Fruit fly (Drosophila melanogaster): ENCODE results near the gene Sfp24F.
A peak's percentile ranks its signal among the peaks of the same experiment; 100 is the strongest.

The Sfp24F gene

dm6 chr2L:4442010-4442587, at the start of gene Sfp24F, which contains the start of gene CG15432:
Gene Sfp24F, minus strand, starts transcription at chr2L:4442060.
Gene CG15432, plus strand, starts transcription at chr2L:4442320.
- TF ChIP-seq CG17801 (GFP tag; optimal IDR thresholded peaks at IDR 0.05; ENCODE audit: partially characterized antibody) = peak; percentile 14

dm6 chr2L:4477978-4478377, 36.1 kb upstream of the Sfp24F start:
- no peak for TF ChIP-seq CG17801 (GFP tag; optimal IDR thresholded peaks at IDR 0.05; ENCODE audit: partially characterized antibody)

DNA sequence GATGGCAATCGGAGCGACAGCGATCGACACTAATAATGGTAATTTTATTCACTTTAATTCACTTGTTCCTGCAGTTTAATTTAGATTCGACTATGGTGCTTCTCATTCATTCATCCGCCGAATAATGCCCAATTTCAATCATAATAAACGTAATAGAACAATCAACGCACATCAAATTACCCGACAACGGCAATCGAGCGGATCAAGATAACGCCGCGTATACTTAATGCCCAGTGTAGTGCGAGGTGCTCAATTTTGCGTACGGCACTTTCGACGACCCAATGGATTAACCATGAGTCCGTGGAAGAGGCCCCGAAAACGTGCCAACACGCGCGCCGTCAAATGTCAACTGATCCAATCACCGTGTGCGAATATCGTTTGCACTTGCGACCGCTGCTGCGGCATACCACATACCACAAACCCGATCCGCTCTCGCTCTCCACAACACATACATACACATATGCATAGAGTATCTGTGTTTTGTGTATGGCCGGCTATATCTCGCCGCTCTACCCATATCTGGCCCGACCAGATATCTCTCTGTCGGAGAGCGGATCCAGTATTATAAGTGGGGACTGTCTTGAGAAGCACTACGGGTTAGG, 34.9 kb upstream of the Sfp24F start, which contains the start of gene ine:
ine (minus strand) TSS at position 351 of the 602 bp plus-strand sequence.
- no peak for TF ChIP-seq CG17801 (GFP tag; optimal IDR thresholded peaks at IDR 0.05; ENCODE audit: partially characterized antibody)

DNA sequence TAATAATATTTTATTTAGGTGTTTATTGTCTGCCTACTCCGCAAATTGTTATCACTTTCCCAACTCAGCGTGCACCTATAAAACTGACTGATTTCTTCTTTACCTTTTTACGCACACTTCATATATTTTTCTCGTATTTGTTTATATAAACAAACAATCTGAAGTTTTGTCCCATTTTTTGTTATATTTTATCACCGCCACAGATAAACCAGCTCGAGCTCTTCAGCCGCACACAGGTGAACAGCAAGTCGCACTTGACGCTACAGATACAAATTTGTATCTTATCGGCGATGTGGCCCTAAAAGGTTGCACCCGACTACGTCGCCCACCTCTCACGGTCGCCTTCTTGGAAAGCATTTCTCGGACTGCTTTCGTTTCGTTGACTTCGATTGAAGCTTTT, 33.6 kb upstream of the Sfp24F start:
- TF ChIP-seq CG17801 (GFP tag; optimal IDR thresholded peaks at IDR 0.05; ENCODE audit: partially characterized antibody) = no peak

DNA sequence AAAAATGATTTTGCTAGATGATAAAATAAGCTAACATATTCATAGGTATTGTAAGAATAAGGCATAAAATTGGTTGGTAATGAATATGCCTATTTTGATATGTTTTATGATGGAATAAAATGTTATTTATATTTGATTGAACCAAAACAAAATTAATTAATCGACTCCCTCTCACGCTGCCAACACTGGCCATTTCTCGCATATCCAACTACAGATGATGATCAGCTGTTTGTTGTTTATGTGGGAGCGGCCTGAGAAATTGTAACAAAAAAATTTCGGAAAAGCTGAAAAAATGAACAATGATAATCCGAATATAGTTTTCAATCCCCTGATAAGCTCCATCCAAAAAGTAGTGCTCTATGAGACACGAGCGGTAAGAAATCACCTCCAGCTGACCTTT, 23.1 kb upstream of the Sfp24F start, which contains the start of gene FIG4:
FIG4 (plus strand) TSS at position 229 of the 400 bp plus-strand sequence.
- peak; percentile 12 for TF ChIP-seq CG17801 (GFP tag; optimal IDR thresholded peaks at IDR 0.05; ENCODE audit: partially characterized antibody)

DNA sequence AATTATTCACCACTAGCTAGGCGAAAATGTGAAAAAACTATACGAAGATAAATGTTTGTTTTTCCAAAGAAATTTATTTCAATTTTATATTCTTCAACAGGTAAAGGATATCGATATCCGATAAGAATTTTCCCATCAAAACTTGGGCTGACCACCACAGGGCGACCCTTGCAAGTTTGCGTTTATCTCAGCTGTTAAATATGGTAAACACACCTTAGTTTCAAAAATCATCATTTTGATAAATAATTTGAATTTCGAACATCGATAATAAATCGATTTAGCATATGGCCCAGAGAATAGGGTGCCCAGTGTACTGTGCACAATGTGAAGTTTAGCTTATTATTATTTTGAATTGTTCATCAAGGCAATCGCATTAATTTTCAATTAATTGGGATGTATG, 21.5 kb upstream of the Sfp24F start, which contains the start of the genes CG15443 and Paris:
CG15443 (minus strand) TSS at position 125 of the 400 bp plus-strand sequence.
Paris (plus strand) TSS at position 289 of the 400 bp plus-strand sequence.
- no peak for TF ChIP-seq CG17801 (GFP tag; optimal IDR thresholded peaks at IDR 0.05; ENCODE audit: partially characterized antibody)

dm6 chr2L:4459543-4459942, 17.7 kb upstream of the Sfp24F start, which contains the start of the genes mRpL27 and CG15435:
Gene mRpL27, minus strand, starts transcription at chr2L:4459638.
Gene CG15435, plus strand, starts transcription at chr2L:4459729.
- TF ChIP-seq CG17801 (GFP tag; optimal IDR thresholded peaks at IDR 0.05; ENCODE audit: partially characterized antibody) = no peak

- TF ChIP-seq CG17801 (GFP tag; optimal IDR thresholded peaks at IDR 0.05; ENCODE audit: partially characterized antibody) = peak; percentile 61
These were observed 16.5 kb upstream of the Sfp24F start, which contains the start of gene RpL27A for dm6 chr2L:4458119-4459056. Gene RpL27A, minus strand, starts transcription at chr2L:4458364.

DNA sequence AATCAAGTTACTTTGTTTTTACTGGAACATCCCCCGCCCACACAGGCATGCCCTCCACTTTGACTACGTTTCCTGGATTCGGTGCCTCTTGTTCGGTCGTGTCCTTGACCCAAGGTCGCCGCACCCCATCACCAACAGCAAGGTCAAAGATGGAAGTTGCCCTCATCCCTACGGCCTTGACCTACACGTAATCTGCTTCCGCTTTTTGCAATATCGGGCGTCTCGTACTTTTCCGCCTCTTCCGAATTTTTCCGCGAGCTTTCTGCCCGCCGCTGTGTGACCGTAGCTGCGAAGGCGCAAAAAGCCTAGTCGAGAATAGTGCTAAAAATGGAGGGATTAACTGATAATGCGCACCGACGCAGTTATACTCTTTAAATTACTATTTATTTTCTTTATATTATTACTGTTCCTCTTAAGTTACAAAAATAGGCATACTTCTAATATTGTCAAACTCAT, 14.7 kb upstream of the Sfp24F start, which contains the start of gene Gs1l:
Gs1l (minus strand) TSS at position 269 of the 456 bp plus-strand sequence.
- peak; percentile 26 for TF ChIP-seq CG17801 (GFP tag; optimal IDR thresholded peaks at IDR 0.05; ENCODE audit: partially characterized antibody)

DNA sequence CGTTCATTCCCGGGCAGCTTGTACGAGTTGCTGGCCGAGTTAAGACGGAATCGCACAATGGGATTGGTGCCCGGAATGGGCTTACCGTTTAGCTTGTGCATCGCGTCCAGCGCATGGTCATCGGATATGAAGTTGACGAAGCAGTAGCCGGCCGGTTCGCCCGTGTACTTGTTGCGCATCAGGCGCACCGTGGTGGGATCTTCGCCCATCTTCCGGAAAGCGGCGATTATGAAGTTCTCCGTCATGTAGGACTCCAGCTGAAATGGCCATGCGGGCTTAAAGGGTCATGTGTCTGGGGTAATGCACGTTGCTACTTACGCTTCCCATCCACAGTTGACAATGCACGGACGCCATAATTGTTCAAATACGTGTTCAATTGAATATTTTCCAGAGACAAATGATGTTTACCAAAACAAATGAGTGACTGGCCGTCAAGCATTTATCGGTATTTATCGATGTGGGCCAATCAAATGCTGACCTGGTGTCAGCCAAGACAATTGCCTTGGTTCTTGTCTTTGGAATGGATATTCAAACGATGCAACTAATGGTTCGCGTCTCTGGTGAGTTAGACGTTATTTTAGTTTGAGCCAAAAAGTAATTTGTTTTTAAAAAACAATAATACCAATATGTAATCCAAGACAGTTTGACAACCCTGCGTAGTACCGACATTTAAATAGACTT, 12.3 kb upstream of the Sfp24F start, which contains the start of the genes Secp43 and ND-B8:
Secp43 (minus strand) TSS at position 445 of the 681 bp plus-strand sequence.
ND-B8 (plus strand) TSS at position 618 of the 681 bp plus-strand sequence.
- no peak for TF ChIP-seq CG17801 (GFP tag; optimal IDR thresholded peaks at IDR 0.05; ENCODE audit: partially characterized antibody)

dm6 chr2L:4452798-4453197, 10.9 kb upstream of the Sfp24F start, which contains the start of gene CG15439:
Gene CG15439, minus strand, starts transcription at chr2L:4453038.
- no peak for TF ChIP-seq CG17801 (GFP tag; optimal IDR thresholded peaks at IDR 0.05; ENCODE audit: partially characterized antibody)

dm6 chr2L:4448582-4449016, 6.7 kb upstream of the Sfp24F start, which contains the start of gene MFS18:
Gene MFS18, minus strand, starts transcription at chr2L:4448635.
- peak; percentile 89 for TF ChIP-seq CG17801 (GFP tag; optimal IDR thresholded peaks at IDR 0.05; ENCODE audit: partially characterized antibody)

DNA sequence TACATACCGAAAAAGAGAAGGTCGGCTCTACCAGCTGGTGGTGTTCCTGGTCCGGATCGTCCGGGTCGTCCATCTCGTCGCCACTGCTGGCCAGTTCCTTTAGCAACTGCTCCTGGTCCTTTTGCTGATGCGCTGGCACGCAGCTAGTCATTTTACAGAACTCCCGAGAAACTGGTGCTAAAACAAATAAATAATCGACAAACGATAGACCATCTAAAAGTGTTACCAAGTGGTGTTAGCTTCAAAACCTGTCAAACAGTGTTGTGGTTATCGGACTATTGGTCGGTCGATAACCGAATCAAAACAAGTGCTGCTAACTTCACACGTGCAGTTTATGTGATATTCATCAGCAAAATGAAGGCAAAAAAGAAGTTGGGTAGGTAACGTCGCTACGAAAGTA, 2.6 kb upstream of the Sfp24F start, which contains the start of the genes morgue and Elp3:
morgue (minus strand) TSS at position 224 of the 400 bp plus-strand sequence.
Elp3 (plus strand) TSS at position 276 of the 400 bp plus-strand sequence.
- TF ChIP-seq CG17801 (GFP tag; optimal IDR thresholded peaks at IDR 0.05; ENCODE audit: partially characterized antibody) = peak; percentile 3

Measured in ovary, adult (tissue).